Fruit fly (Drosophila melanogaster) whole organism, embryonic: Measurements from ENCODE around the gene CG6791.

ENCODE experiments used
- Atf3 ChIP-seq: fragments of 200-800 bp; sonication (Bioruptor generic); optimal IDR thresholded peaks from 3 replicates; lab custom pipeline; 2016; ENCODE audit warnings: missing biosample characterization, missing genetic modification characterization
- C15 ChIP-seq: fragments of 200-800 bp; sonication (Bioruptor generic); IDR thresholded peaks from 3 replicates; pipeline ENCODE4 v1.3.6; 2022; ENCODE audit warnings: missing biosample characterization, missing genetic modification characterization
- CG10321 ChIP-seq: fragments of 200-800 bp; sonication (Bioruptor generic); IDR thresholded peaks from 2 replicates; pipeline ENCODE4 v1.3.6; 2022; ENCODE audit warnings: missing biosample characterization, missing genetic modification characterization
- CG10959 ChIP-seq: fragments of 200-800 bp; sonication (Bioruptor generic); IDR thresholded peaks from 2 replicates; pipeline ENCODE4 v1.3.6; 2022; ENCODE audit warnings: missing biosample characterization, missing genetic modification characterization
- CG11456 ChIP-seq: fragments of 200-800 bp; sonication (Bioruptor generic); IDR thresholded peaks from 3 replicates; pipeline ENCODE4 v1.3.6; 2022; ENCODE audit warnings: missing biosample characterization, missing genetic modification characterization
- CG12155 ChIP-seq: fragments of 200-800 bp; sonication (Bioruptor generic); optimal IDR thresholded peaks from 3 replicates; lab custom pipeline; 2016; ENCODE audit warnings: missing biosample characterization, missing genetic modification characterization
- CG14014 ChIP-seq: fragments of 200-800 bp; sonication (Bioruptor generic); IDR thresholded peaks from 2 replicates; pipeline ENCODE4 v1.3.6; 2022; ENCODE audit warnings: missing biosample characterization, missing genetic modification characterization
- CG14667 ChIP-seq: fragments of 200-800 bp; sonication (Bioruptor generic); IDR thresholded peaks from 2 replicates; pipeline ENCODE4 v1.3.6; 2022; ENCODE audit warnings: missing biosample characterization, missing genetic modification characterization
- CG15601 ChIP-seq: fragments of 200-800 bp; sonication (Bioruptor generic); optimal IDR thresholded peaks from 3 replicates; lab custom pipeline; 2019; ENCODE audit warnings: missing biosample characterization, mild to moderate bottlenecking, missing genetic modification characterization, moderate library complexity
- CG15696 ChIP-seq: fragments of 200-800 bp; sonication (Bioruptor generic); optimal IDR thresholded peaks from 2 replicates; lab custom pipeline; 2019; ENCODE audit warnings: missing biosample characterization, mild to moderate bottlenecking, missing genetic modification characterization, moderate library complexity
- CG18011 ChIP-seq: fragments of 200-800 bp; sonication (Bioruptor generic); optimal IDR thresholded peaks from 2 replicates; lab custom pipeline; 2017; ENCODE audit warnings: missing biosample characterization, missing genetic modification characterization, mild to moderate bottlenecking, moderate library complexity, missing genotype
- CG18262 ChIP-seq: fragments of 200-800 bp; optimal IDR thresholded peaks from 3 replicates; lab custom pipeline; 2019; ENCODE audit warnings: missing biosample characterization, mild to moderate bottlenecking, missing genetic modification characterization, moderate library complexity
- CG2129 ChIP-seq: fragments of 200-800 bp; sonication (Bioruptor generic); IDR thresholded peaks from 2 replicates; pipeline ENCODE4 v1.3.6; 2022; ENCODE audit warnings: missing biosample characterization, missing genetic modification characterization; ENCODE audit not compliant: partially characterized antibody
- CG2199 ChIP-seq: fragments of 200-800 bp; sonication (Bioruptor generic); IDR thresholded peaks from 3 replicates; pipeline ENCODE4 v1.3.6; 2022; ENCODE audit warnings: missing biosample characterization, missing genetic modification characterization
- CG2889 ChIP-seq: fragments of 200-800 bp; sonication (Bioruptor generic); IDR thresholded peaks from 3 replicates; pipeline ENCODE4 v1.3.6; 2022; ENCODE audit warnings: missing biosample characterization, missing genetic modification characterization
- CG3281 ChIP-seq: fragments of 200-800 bp; sonication (Bioruptor generic); optimal IDR thresholded peaks from 3 replicates; lab custom pipeline; 2017; ENCODE audit warnings: missing biosample characterization, mild to moderate bottlenecking, missing genetic modification characterization
- CG42726 ChIP-seq: fragments of 200-800 bp; sonication (Bioruptor generic); IDR thresholded peaks from 2 replicates; pipeline ENCODE4 v1.3.6; 2022; ENCODE audit warnings: missing biosample characterization, missing genetic modification characterization; ENCODE audit not compliant: partially characterized antibody
- CG43689 ChIP-seq: fragments of 200-800 bp; sonication (Bioruptor generic); IDR thresholded peaks from 2 replicates; pipeline ENCODE4 v1.3.6; 2022; ENCODE audit warnings: missing biosample characterization, missing genetic modification characterization
- CG4424 ChIP-seq: fragments of 200-800 bp; sonication (Bioruptor generic); optimal IDR thresholded peaks from 3 replicates; lab custom pipeline; 2016; ENCODE audit warnings: missing biosample characterization, missing genetic modification characterization
- CG7963 ChIP-seq: fragments of 200-800 bp; sonication (Bioruptor generic); IDR thresholded peaks from 3 replicates; pipeline ENCODE4 v1.3.6; 2022; ENCODE audit warnings: missing biosample characterization, missing genetic modification characterization; ENCODE audit not compliant: partially characterized antibody
- CG8281 ChIP-seq: fragments of 200-800 bp; sonication (Bioruptor generic); optimal IDR thresholded peaks from 2 replicates; lab custom pipeline; 2018; ENCODE audit warnings: missing biosample characterization, mild to moderate bottlenecking, missing genetic modification characterization, moderate library complexity
- CG8359 ChIP-seq: fragments of 200-800 bp; sonication (Bioruptor generic); optimal IDR thresholded peaks from 2 replicates; lab custom pipeline; 2017; ENCODE audit warnings: missing biosample characterization, mild to moderate bottlenecking, missing genetic modification characterization, borderline replicate concordance
- CG9876 ChIP-seq: fragments of 200-800 bp; sonication (Bioruptor generic); optimal IDR thresholded peaks from 2 replicates; lab custom pipeline; 2016; ENCODE audit warnings: missing biosample characterization, missing genetic modification characterization
- Dad ChIP-seq: fragments of 200-800 bp; sonication (Bioruptor generic); optimal IDR thresholded peaks from 3 replicates; lab custom pipeline; 2016; ENCODE audit warnings: missing biosample characterization, missing genetic modification characterization
- Deaf1 ChIP-seq: fragments of 200-800 bp; optimal IDR thresholded peaks from 3 replicates; lab custom pipeline; 2019; ENCODE audit warnings: missing biosample characterization, mild to moderate bottlenecking, missing genetic modification characterization, moderate library complexity
- Dip3 ChIP-seq: fragments of 200-800 bp; sonication (Bioruptor generic); optimal IDR thresholded peaks from 3 replicates; lab custom pipeline; 2016; ENCODE audit warnings: missing biosample characterization, missing genetic modification characterization
- Fer3 ChIP-seq: fragments of 200-800 bp; sonication (Bioruptor generic); optimal IDR thresholded peaks from 2 replicates; lab custom pipeline; 2018; ENCODE audit warnings: missing biosample characterization, mild to moderate bottlenecking, missing genetic modification characterization, moderate library complexity
- H2.0 ChIP-seq: fragments of 200-800 bp; sonication (Bioruptor generic); IDR thresholded peaks from 2 replicates; pipeline ENCODE4 v1.3.6; 2022; ENCODE audit warnings: missing biosample characterization, missing genetic modification characterization
- HLH3B ChIP-seq: fragments of 200-800 bp; sonication (Bioruptor generic); IDR thresholded peaks from 2 replicates; pipeline ENCODE4 v1.3.6; 2022; ENCODE audit warnings: missing biosample characterization, missing genetic modification characterization
- HLH54F ChIP-seq: fragments of 200-800 bp; sonication (Bioruptor generic); optimal IDR thresholded peaks from 3 replicates; lab custom pipeline; 2016; ENCODE audit warnings: missing biosample characterization, missing genetic modification characterization
- Neu2 ChIP-seq: fragments of 200-800 bp; sonication (Bioruptor generic); optimal IDR thresholded peaks from 3 replicates; lab custom pipeline; 2016; ENCODE audit warnings: missing biosample characterization, missing genetic modification characterization, borderline replicate concordance
- Pdp1 ChIP-seq, 2 experiments: fragments of 200-800 bp; sonication (Bioruptor generic); optimal IDR thresholded peaks; 3 replicates each; lab custom pipeline; 2016; ENCODE audit warnings: missing biosample characterization in 2 of 2, missing genetic modification characterization in 2 of 2, mild to moderate bottlenecking in 1 of 2, moderate library complexity in 1 of 2
- Rfx ChIP-seq: fragments of 200-800 bp; sonication (Bioruptor generic); IDR thresholded peaks from 2 replicates; pipeline ENCODE4 v1.3.6; 2022; ENCODE audit warnings: missing biosample characterization, missing genetic modification characterization
- Sry-β ChIP-seq: fragments of 200-800 bp; sonication (Bioruptor generic); optimal IDR thresholded peaks from 2 replicates; lab custom pipeline; 2018; ENCODE audit warnings: missing biosample characterization, mild to moderate bottlenecking, missing genetic modification characterization, moderate library complexity
- Sry-δ ChIP-seq: fragments of 200-800 bp; sonication (Bioruptor generic); optimal IDR thresholded peaks from 2 replicates; lab custom pipeline; 2016; ENCODE audit warnings: missing biosample characterization, missing genetic modification characterization
- Xrp1 ChIP-seq: fragments of 200-800 bp; sonication (Bioruptor generic); IDR thresholded peaks from 2 replicates; pipeline ENCODE4 v1.3.6; 2022; ENCODE audit warnings: missing biosample characterization, missing genetic modification characterization
- ac ChIP-seq: fragments of 200-800 bp; sonication (Bioruptor generic); optimal IDR thresholded peaks from 3 replicates; lab custom pipeline; 2017; ENCODE audit warnings: missing biosample characterization, mild to moderate bottlenecking, missing genetic modification characterization
- da ChIP-seq: fragments of 200-800 bp; sonication (Bioruptor generic); optimal IDR thresholded peaks from 2 replicates; lab custom pipeline; 2016; ENCODE audit warnings: missing biosample characterization, missing genetic modification characterization
- dimm ChIP-seq: fragments of 200-800 bp; sonication (Bioruptor generic); IDR thresholded peaks from 2 replicates; pipeline ENCODE4 v1.3.6; 2022; ENCODE audit warnings: missing biosample characterization, missing genetic modification characterization
- fd3F ChIP-seq: fragments of 200-800 bp; sonication (Bioruptor generic); optimal IDR thresholded peaks from 2 replicates; lab custom pipeline; 2018; ENCODE audit warnings: missing biosample characterization, mild to moderate bottlenecking, missing genetic modification characterization, moderate library complexity
- h ChIP-seq: fragments of >200 bp; optimal IDR thresholded peaks from 2 replicates; lab custom pipeline; 2017
- kni ChIP-seq: fragments of 200-800 bp; sonication (Bioruptor generic); optimal IDR thresholded peaks from 3 replicates; lab custom pipeline; 2017; ENCODE audit warnings: mild to moderate bottlenecking, missing biosample characterization, missing genetic modification reagents, missing genetic modification characterization
- pzg ChIP-seq: fragments of 200-800 bp; sonication (Bioruptor generic); optimal IDR thresholded peaks from 3 replicates; lab custom pipeline; 2018; ENCODE audit warnings: missing biosample characterization, mild to moderate bottlenecking, missing genetic modification characterization, moderate library complexity
- ro ChIP-seq: fragments of 200-800 bp; sonication (Bioruptor generic); IDR thresholded peaks from 2 replicates; pipeline ENCODE4 v1.3.6; 2022; ENCODE audit warnings: missing biosample characterization, missing genetic modification characterization
- run ChIP-seq: fragments of 200-800 bp; sonication (Bioruptor generic); optimal IDR thresholded peaks from 3 replicates; lab custom pipeline; 2018; ENCODE audit warnings: missing biosample characterization, mild to moderate bottlenecking, missing genetic modification characterization
- seq ChIP-seq: fragments of 200-800 bp; sonication (Bioruptor generic); IDR thresholded peaks from 2 replicates; pipeline ENCODE4 v1.3.6; 2022; ENCODE audit warnings: missing biosample characterization, missing genetic modification characterization
- slp2 ChIP-seq: fragments of 200-800 bp; sonication (Bioruptor generic); optimal IDR thresholded peaks from 2 replicates; lab custom pipeline; 2016; ENCODE audit warnings: missing biosample characterization, missing genetic modification characterization
- sna ChIP-seq: fragments of 200-800 bp; sonication (Bioruptor generic); IDR thresholded peaks from 2 replicates; pipeline ENCODE4 v1.3.6; 2022; ENCODE audit warnings: missing biosample characterization, missing genetic modification characterization; ENCODE audit not compliant: partially characterized antibody
- tna ChIP-seq: fragments of 200-800 bp; sonication (Bioruptor generic); IDR thresholded peaks from 2 replicates; pipeline ENCODE4 v1.3.6; 2022; ENCODE audit warnings: missing biosample characterization, missing genetic modification characterization; ENCODE audit not compliant: partially characterized antibody
- trem ChIP-seq: fragments of 200-800 bp; optimal IDR thresholded peaks from 3 replicates; lab custom pipeline; 2019; ENCODE audit warnings: missing biosample characterization, mild to moderate bottlenecking, missing genetic modification characterization, moderate library complexity

The CG6791 gene

dm6 chr3R:11568873-11569450 lies 21.0 kb downstream of the CG6791 start, which contains the start of gene Mrp4 (continued):
- peak; percentile 29; the same call in 1 of the 2 replicates for TF ChIP-seq seq (GFP tag; lab: Robert Waterston, UW)
- TF ChIP-seq Deaf1 (tag; lab: Kevin White, UChicago) = peak; percentile 85
- peak; percentile 7 for TF ChIP-seq CG18262 (tag; lab: Kevin White, UChicago)
- peak; percentile 66 for TF ChIP-seq sna (GFP tag; lab: Robert Waterston, UW)
- TF ChIP-seq dimm (GFP tag; lab: Robert Waterston, UW) = no peak
- TF ChIP-seq HLH3B = peak; percentile 54; the same call in 1 of the 2 replicates
- no peak for TF ChIP-seq H2.0
- no peak for TF ChIP-seq Dip3
- no peak for TF ChIP-seq Atf3
- peak; percentile 95 for TF ChIP-seq CG2199 (GFP tag; lab: Robert Waterston, UW)
- no peak for TF ChIP-seq da (GFP tag; lab: Kevin White, UChicago)
- TF ChIP-seq run (tag; lab: Kevin White, UChicago) = no peak
- no peak for TF ChIP-seq CG14667 (GFP tag; lab: Robert Waterston, UW)
- TF ChIP-seq Fer3 = peak; percentile 14
- no peak for TF ChIP-seq CG10959 (GFP tag; lab: Robert Waterston, UW)
- no peak for TF ChIP-seq CG18011
- peak; percentile 14; the same call in 1 of the 2 replicates for TF ChIP-seq CG42726
- peak; percentile 37 for TF ChIP-seq CG3281 (GFP tag; lab: Kevin White, UChicago)
- no peak for TF ChIP-seq CG12155 (GFP tag; lab: Kevin White, UChicago)
- no peak for TF ChIP-seq CG8359 (GFP tag; lab: Kevin White, UChicago)
- no peak for TF ChIP-seq trem
- TF ChIP-seq h (lab: Kevin White, UChicago) = no peak
- TF ChIP-seq CG4424 (GFP tag; lab: Kevin White, UChicago) = no peak
- TF ChIP-seq CG14014 = peak; percentile 58; the same call in 1 of the 2 replicates
- TF ChIP-seq tna (GFP tag; lab: Robert Waterston, UW) = peak; percentile 48; the same call in 1 of the 2 replicates
- peak; percentile 34; the same call in 1 of the 3 replicates for TF ChIP-seq CG11456 (GFP tag; lab: Robert Waterston, UW)
- peak; percentile 11 for TF ChIP-seq CG9876 (GFP tag; lab: Kevin White, UChicago)
- TF ChIP-seq fd3F (GFP tag; lab: Kevin White, UChicago) = no peak
- TF ChIP-seq CG2129 (GFP tag; lab: Robert Waterston, UW) = no peak
- TF ChIP-seq pzg = no peak
- TF ChIP-seq CG15696 (tag; lab: Kevin White, UChicago) = no peak
- no peak for TF ChIP-seq CG8281 (tag; lab: Kevin White, UChicago)
- peak; percentile 37 for TF ChIP-seq Dad (GFP tag; lab: Kevin White, UChicago)
- peak; percentile 63; the same call in 1 of the 2 replicates for TF ChIP-seq Xrp1 (GFP tag; lab: Robert Waterston, UW)
- no peak for TF ChIP-seq CG43689 (GFP tag; lab: Robert Waterston, UW)
- TF ChIP-seq HLH54F (GFP tag; lab: Kevin White, UChicago) = no peak
- TF ChIP-seq CG10321 (GFP tag; lab: Robert Waterston, UW) = no peak
- no peak for TF ChIP-seq CG7963 (GFP tag; lab: Robert Waterston, UW)
- TF ChIP-seq Neu2 (GFP tag; lab: Kevin White, UChicago) = no peak
- no peak for TF ChIP-seq C15 (GFP tag; lab: Robert Waterston, UW)
- peak in 1 of 2 experiments; percentile 56 for TF ChIP-seq Pdp1 (GFP tag; optimal IDR thresholded peaks at IDR 0.05; lab: Kevin White, UChicago)
- TF ChIP-seq CG15601 (tag; lab: Kevin White, UChicago) = peak; percentile 10
- TF ChIP-seq kni (GFP tag; lab: Kevin White, UChicago) = peak; percentile 27
- peak; percentile 41; the same call in 1 of the 2 replicates for TF ChIP-seq Rfx (GFP tag; lab: Robert Waterston, UW)
- TF ChIP-seq CG2889 (GFP tag; lab: Robert Waterston, UW) = no peak
- TF ChIP-seq ro (GFP tag; lab: Robert Waterston, UW) = no peak
- TF ChIP-seq slp2 (GFP tag; lab: Kevin White, UChicago) = no peak
- no peak for TF ChIP-seq Sry-β (GFP tag; lab: Kevin White, UChicago)
- no peak for TF ChIP-seq Sry-δ (GFP tag; lab: Kevin White, UChicago)
- TF ChIP-seq ac (GFP tag; lab: Kevin White, UChicago) = no peak
